Worm (Caenorhabditis elegans): ENCODE data around the gene F22B7.1.

DNA sequence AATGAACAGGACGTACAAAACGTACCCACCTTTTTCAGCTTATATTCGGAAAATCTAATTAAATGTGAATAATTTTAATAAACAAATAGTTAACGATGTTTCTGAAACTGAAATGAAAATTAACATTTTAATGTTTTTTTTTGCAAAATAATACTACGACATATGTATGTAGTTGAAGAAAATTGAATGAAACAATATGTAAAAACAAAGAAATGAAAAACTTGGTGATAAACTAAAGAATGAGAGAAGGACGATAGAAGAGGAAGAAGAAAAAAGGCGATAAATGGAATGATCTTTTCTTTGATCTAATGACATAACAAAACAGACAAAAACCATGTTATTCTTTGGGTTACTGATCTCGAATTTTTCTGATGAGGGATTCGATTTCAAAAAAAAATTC is 45.2 kb downstream of the F22B7.1 start, which contains the start of gene B0303.11:
- no peak for TF ChIP-seq snu-23 (GFP tag; optimal IDR thresholded peaks at IDR 0.05)
- no peak for TF ChIP-seq ztf-11 (tag; optimal IDR thresholded peaks at IDR 0.05)
- TF ChIP-seq aly-2 (tag; optimal IDR thresholded peaks at IDR 0.05), result no peak
- no peak for TF ChIP-seq unc-62 (GFP tag; optimal IDR thresholded peaks at IDR 0.05)
- TF ChIP-seq elt-3 (tag; optimal IDR thresholded peaks at IDR 0.05), result no peak
- TF ChIP-seq nhr-12 (tag; optimal IDR thresholded peaks at IDR 0.05), result no peak
- no peak for TF ChIP-seq nhr-47 (tag; optimal IDR thresholded peaks at IDR 0.05)
- TF ChIP-seq sptf-1 (tag; optimal IDR thresholded peaks at IDR 0.05), result no peak
- no peak for TF ChIP-seq unc-130 (tag; optimal IDR thresholded peaks at IDR 0.05)
- TF ChIP-seq mep-1 (tag; optimal IDR thresholded peaks at IDR 0.05), result no peak
- TF ChIP-seq skn-1 (tag; optimal IDR thresholded peaks at IDR 0.05), result no peak

All from whole organism, L1 larva.